Worm (Caenorhabditis elegans): ENCODE measurements around the gene amt-4.
A peak's percentile ranks its signal among the peaks of the same experiment; 100 is the strongest.

- TF ChIP-seq nhr-76 (tag; optimal IDR thresholded peaks at IDR 0.05) (no peak), drap-1 (GFP tag; optimal IDR thresholded peaks at IDR 0.05) (no peak), ces-1 (GFP tag; optimal IDR thresholded peaks at IDR 0.05) (no peak), mep-1 (tag; optimal IDR thresholded peaks at IDR 0.05) (no peak), sptf-1 (tag; optimal IDR thresholded peaks at IDR 0.05) (no peak), ham-2 (GFP tag; optimal IDR thresholded peaks at IDR 0.05) (peak; percentile 11), unc-62 (GFP tag; optimal IDR thresholded peaks at IDR 0.05) (no peak), ztf-11 (tag; optimal IDR thresholded peaks at IDR 0.05) (no peak), elt-1 (tag; optimal IDR thresholded peaks at IDR 0.05; ENCODE audit: borderline replicate concordance, insufficient read depth) (no peak), tbx-8 (GFP tag; optimal IDR thresholded peaks at IDR 0.05) (no peak)
These were observed 15.1 kb upstream of the amt-4 start, which contains the start of gene C07A12.18 for ce11 chrX:4549853-4550596.

Data from whole organism, mixed stage, embryonic.